ENCODE assay signal across 5 worm cellular contexts in genomic region chrIII:13182003-13182402, ce11.
TF ChIP-seq lines count a peak whose summit lies in the region.

No protein-coding gene starts in this region.

TF ChIP-seq in whole organism, L1 larva, 84 proteins besides CTCF, POLR2A, EP300 and RAD21 (continues in another document):
- TF ChIP-seq unc-98 (GFP tag; IDR thresholded peaks at IDR 0.05; lab: Robert Waterston, UW) (no peak), nhr-85 (tag; lab: Kevin White, UChicago) (peak; percentile 60), ceh-88 (GFP tag; IDR thresholded peaks at IDR 0.05; lab: Robert Waterston, UW) (no peak), F16B12.6 (tag; optimal IDR thresholded peaks at IDR 0.05; lab: Kevin White, UChicago) (no peak), nhr-71 (tag; optimal IDR thresholded peaks at IDR 0.05; lab: Kevin White, UChicago) (peak; percentile 13), nhr-76 (tag; optimal IDR thresholded peaks at IDR 0.05; lab: Kevin White, UChicago) (no peak), dpl-1 (GFP tag; optimal IDR thresholded peaks at IDR 0.05; lab: Kevin White, UChicago) (peak in 1 of 3 experiments; percentile 11), skn-1 (tag; optimal IDR thresholded peaks at IDR 0.05; lab: Kevin White, UChicago) (no peak), pag-3 (tag; optimal IDR thresholded peaks at IDR 0.05; lab: Kevin White, UChicago; ENCODE audit: borderline replicate concordance, insufficient read depth) (no peak), fkh-8 (tag; optimal IDR thresholded peaks at IDR 0.05; lab: Kevin White, UChicago) (no peak), isw-1 (GFP tag; IDR thresholded peaks at IDR 0.05; lab: Robert Waterston, UW) (no peak), lin-13 (GFP tag; optimal IDR thresholded peaks at IDR 0.05; lab: Kevin White, UChicago) (no peak), C34B4.2 (tag; optimal IDR thresholded peaks at IDR 0.05; lab: Kevin White, UChicago) (no peak), unc-86 (tag; optimal IDR thresholded peaks at IDR 0.05; lab: Kevin White, UChicago) (no peak), mep-1 (tag; optimal IDR thresholded peaks at IDR 0.05; lab: Kevin White, UChicago) (peak; percentile 63), nhr-84 (tag; optimal IDR thresholded peaks at IDR 0.05; lab: Kevin White, UChicago) (no peak), pax-3 (tag; optimal IDR thresholded peaks at IDR 0.05; lab: Kevin White, UChicago) (no peak), zip-4 (GFP tag; optimal IDR thresholded peaks at IDR 0.05; lab: Kevin White, UChicago) (no peak)

TF ChIP-seq in whole organism, L3 larva, 47 proteins besides CTCF, POLR2A, EP300 and RAD21 (continues in another document):
- TF ChIP-seq nhr-25 (tag; optimal IDR thresholded peaks at IDR 0.05; lab: Kevin White, UChicago) (peak; percentile 71), egl-27 (tag; optimal IDR thresholded peaks at IDR 0.05; lab: Kevin White, UChicago) (no peak), elt-3 (tag; optimal IDR thresholded peaks at IDR 0.05; lab: Kevin White, UChicago) (no peak), jun-1 (tag; optimal IDR thresholded peaks at IDR 0.05; lab: Kevin White, UChicago) (no peak), pha-4 (tag; optimal IDR thresholded peaks at IDR 0.05; lab: Kevin White, UChicago) (peak; percentile 83), lin-39 (tag; optimal IDR thresholded peaks at IDR 0.05; lab: Kevin White, UChicago) (no peak), fkh-10 (GFP tag; optimal IDR thresholded peaks at IDR 0.05; lab: Kevin White, UChicago) (no peak), nhr-12 (tag; optimal IDR thresholded peaks at IDR 0.05; lab: Kevin White, UChicago) (no peak), lsy-12 (tag; optimal IDR thresholded peaks at IDR 0.05; lab: Kevin White, UChicago) (no peak), hmg-11 (tag; optimal IDR thresholded peaks at IDR 0.05; lab: Kevin White, UChicago) (peak; percentile 30), eor-1 (tag; optimal IDR thresholded peaks at IDR 0.05; lab: Kevin White, UChicago) (no peak), skn-1 (tag; optimal IDR thresholded peaks at IDR 0.05; lab: Kevin White, UChicago) (no peak), elt-2 (tag; optimal IDR thresholded peaks at IDR 0.05; lab: Kevin White, UChicago) (peak; percentile 1), ztf-4 (tag; optimal IDR thresholded peaks at IDR 0.05; lab: Kevin White, UChicago) (no peak), nhr-23 (tag; optimal IDR thresholded peaks at IDR 0.05; lab: Kevin White, UChicago) (peak; percentile 78), nhr-43 (tag; optimal IDR thresholded peaks at IDR 0.05; lab: Kevin White, UChicago; ENCODE audit: poor library complexity, severe bottlenecking) (peak; percentile 13), nhr-11 (tag; optimal IDR thresholded peaks at IDR 0.05; lab: Kevin White, UChicago) (no peak), R02D3.7 (tag; optimal IDR thresholded peaks at IDR 0.05; lab: Kevin White, UChicago) (no peak), lin-15B (tag; optimal IDR thresholded peaks at IDR 0.05; lab: Kevin White, UChicago) (peak; percentile 6), fos-1 (tag; optimal IDR thresholded peaks at IDR 0.05; lab: Kevin White, UChicago) (no peak)

TF ChIP-seq in whole organism, early embryonic, 17 proteins besides CTCF, POLR2A, EP300 and RAD21:
- TF ChIP-seq B0310.2 (tag; optimal IDR thresholded peaks at IDR 0.05; lab: Kevin White, UChicago): no peak
- TF ChIP-seq hnd-1 (tag; optimal IDR thresholded peaks at IDR 0.05; lab: Kevin White, UChicago): no peak
- peak; percentile 14 for TF ChIP-seq hmg-4 (GFP tag; optimal IDR thresholded peaks at IDR 0.05; lab: Kevin White, UChicago)
- TF ChIP-seq flt-1 (GFP tag; IDR thresholded peaks at IDR 0.05; lab: Robert Waterston, UW): no peak
- peak; percentile 13 for TF ChIP-seq F13C5.2 (tag; optimal IDR thresholded peaks at IDR 0.05; lab: Kevin White, UChicago)

TF ChIP-seq in whole organism, midembryonic, 9 proteins besides CTCF, POLR2A, EP300 and RAD21:
- TF ChIP-seq ztf-29 (GFP tag; IDR thresholded peaks at IDR 0.05; lab: Robert Waterston, UW): peak; percentile 74
- TF ChIP-seq tab-1 (GFP tag; IDR thresholded peaks at IDR 0.05; lab: Robert Waterston, UW): no peak
- no peak for TF ChIP-seq med-1 (GFP tag; optimal IDR thresholded peaks at IDR 0.05; lab: Kevin White, UChicago; ENCODE audit: insufficient read depth)
- TF ChIP-seq cog-1 (tag; optimal IDR thresholded peaks at IDR 0.05; lab: Kevin White, UChicago): peak; percentile 63
- TF ChIP-seq flt-1 (GFP tag; IDR thresholded peaks at IDR 0.05; lab: Robert Waterston, UW): no peak
- TF ChIP-seq ztf-23 (GFP tag; IDR thresholded peaks at IDR 0.05; lab: Robert Waterston, UW): no peak

TF ChIP-seq in whole organism, young adult, 124 proteins besides CTCF, POLR2A, EP300 and RAD21:
- TF ChIP-seq pbrm-1 (GFP tag; IDR thresholded peaks at IDR 0.05; lab: Robert Waterston, UW) (no peak), rcor-1 (GFP tag; IDR thresholded peaks at IDR 0.05; lab: Robert Waterston, UW) (no peak), sdz-38 (tag; optimal IDR thresholded peaks at IDR 0.05; lab: Kevin White, UChicago) (no peak), ztf-3 (GFP tag; optimal IDR thresholded peaks at IDR 0.05; lab: Kevin White, UChicago) (no peak), B0035.1 (tag; optimal IDR thresholded peaks at IDR 0.05; lab: Kevin White, UChicago) (no peak), F49E8.2 (tag; optimal IDR thresholded peaks at IDR 0.05; lab: Kevin White, UChicago; ENCODE audit: insufficient read depth) (no peak), aptf-2 (GFP tag; conservative IDR thresholded peaks at IDR 0.05; lab: Robert Waterston, UW) (no peak), hmg-1.2 (GFP tag; IDR thresholded peaks at IDR 0.05; lab: Robert Waterston, UW) (peak; percentile 70), cebp-1 (GFP tag; IDR thresholded peaks at IDR 0.05; lab: Robert Waterston, UW) (no peak), cebp-1 (tag; optimal IDR thresholded peaks at IDR 0.05; lab: Kevin White, UChicago) (peak; percentile 15), sea-2 (GFP tag; IDR thresholded peaks at IDR 0.05; lab: Robert Waterston, UW) (no peak), lin-54 (GFP tag; optimal IDR thresholded peaks at IDR 0.05; lab: Kevin White, UChicago) (no peak), hrde-1 (tag; optimal IDR thresholded peaks at IDR 0.05; lab: Kevin White, UChicago; ENCODE audit: borderline replicate concordance) (no peak), B0336.3 (GFP tag; IDR thresholded peaks at IDR 0.05; lab: Robert Waterston, UW) (no peak), ZK185.1 (tag; optimal IDR thresholded peaks at IDR 0.05; lab: Kevin White, UChicago; ENCODE audit: poor library complexity, severe bottlenecking) (peak; percentile 10), nhr-90 (tag; optimal IDR thresholded peaks at IDR 0.05; lab: Kevin White, UChicago) (no peak), F52B5.7 (tag; optimal IDR thresholded peaks at IDR 0.05; lab: Kevin White, UChicago) (no peak), F23B12.7 (tag; optimal IDR thresholded peaks at IDR 0.05; lab: Kevin White, UChicago; ENCODE audit: insufficient read depth) (no peak), somi-1 (GFP tag; optimal IDR thresholded peaks at IDR 0.05; lab: Kevin White, UChicago) (no peak), lin-40 (tag; optimal IDR thresholded peaks at IDR 0.05; lab: Kevin White, UChicago) (peak; percentile 5), ceh-79 (tag; optimal IDR thresholded peaks at IDR 0.05; lab: Kevin White, UChicago) (no peak), B0019.2 (GFP tag; conservative IDR thresholded peaks at IDR 0.05; lab: Robert Waterston, UW) (no peak), bed-1 (GFP tag; IDR thresholded peaks at IDR 0.05; lab: Robert Waterston, UW) (no peak), nhr-80 (tag; optimal IDR thresholded peaks at IDR 0.05; lab: Kevin White, UChicago) (peak; percentile 9), nfya-1 (tag; optimal IDR thresholded peaks at IDR 0.05; lab: Kevin White, UChicago; ENCODE audit: borderline replicate concordance, insufficient read depth) (no peak)

Comparison
In these comparisons a context has a peak if more than half of its experiments do, and no peak if none do; other contexts are left out.
1. Of the 8 proteins assayed by ChIP-seq in both whole organism, young adult and whole organism, L1 larva: peak only in whole organism, young adult: none; only in whole organism, L1 larva: efl-1; in both: none; in neither: 6; mixed calls (peak in some experiments, not most) for 1.